Worm (Caenorhabditis elegans) whole organism, L1 larva: ENCODE data around the gene M162.5.

Experiments used
- C04F5.9 ChIP-seq: sonication (generic microtip); optimal IDR thresholded peaks from 2 replicates; lab custom pipeline; 2016; ENCODE audit warnings: missing genetic modification characterization, missing compliant biosample characterization
- C16A3.4 ChIP-seq: fragments of 150-350 bp; optimal IDR thresholded peaks from 2 replicates; lab custom pipeline; 2014; ENCODE audit warnings: missing biosample characterization, missing genetic modification characterization
- C34B4.2 ChIP-seq: sonication (generic microtip); optimal IDR thresholded peaks from 2 replicates; lab custom pipeline; 2017; ENCODE audit warnings: mild to moderate bottlenecking, missing genetic modification characterization, missing compliant biosample characterization
- alr-1 ChIP-seq: fragments of 200-800 bp; sonication (Bioruptor generic); optimal IDR thresholded peaks from 2 replicates; lab custom pipeline; 2018; ENCODE audit warnings: borderline replicate concordance, mild to moderate bottlenecking, missing genetic modification characterization, missing compliant biosample characterization
- aly-2 ChIP-seq: fragments of 150-350 bp; optimal IDR thresholded peaks from 2 replicates; lab custom pipeline; 2014; ENCODE audit warnings: missing biosample characterization, missing genetic modification characterization
- ama-1 ChIP-seq: fragments of 150-350 bp; optimal IDR thresholded peaks from 2 replicates; lab custom pipeline; 2014
- ceh-8 ChIP-seq: fragments of 200-800 bp; sonication (Bioruptor generic); optimal IDR thresholded peaks from 2 replicates; lab custom pipeline; 2018; ENCODE audit warnings: mild to moderate bottlenecking, missing genetic modification characterization, moderate library complexity, missing compliant biosample characterization
- ceh-88 ChIP-seq: fragments of 200-800 bp; sonication (Bioruptor generic); IDR thresholded peaks from 2 replicates; pipeline ENCODE4 v1.3.6; 2022; ENCODE audit warnings: missing genetic modification characterization, missing compliant biosample characterization
- efl-1 ChIP-seq, 4 experiments: fragments of 150-350 bp; optimal IDR thresholded peaks in 3 of 4; peaks in 1 of 4; 1 replicate in 1 of 4; 2 replicates in 3 of 4; lab custom pipeline; 2014; ENCODE audit warnings: missing biosample characterization in 2 of 4, missing genetic modification characterization in 2 of 4, missing genetic modification reagents in 2 of 4
- egl-27 ChIP-seq, 2 experiments: fragments of 150-350 bp in 1 of 2; sonication (generic microtip); optimal IDR thresholded peaks; 3 replicates each; lab custom pipeline; 2017 to 2018; ENCODE audit warnings: missing biosample characterization in 2 of 2, missing genetic modification characterization in 2 of 2, missing genetic modification reagents in 2 of 2
- elt-2 ChIP-seq: sonication (generic microtip); optimal IDR thresholded peaks from 2 replicates; lab custom pipeline; 2016; ENCODE audit warnings: missing genetic modification characterization, mild to moderate bottlenecking, inconsistent platforms, missing compliant biosample characterization, missing genetic modification reagents
- grh-1 ChIP-seq: fragments of 200-800 bp; sonication (Bioruptor generic); IDR thresholded peaks from 2 replicates; pipeline ENCODE4 v1.3.6; 2022; ENCODE audit warnings: missing genetic modification reagents, missing genetic modification characterization, missing compliant biosample characterization
- hlh-17 ChIP-seq: fragments of 200-800 bp; sonication (Bioruptor generic); optimal IDR thresholded peaks from 2 replicates; lab custom pipeline; 2018; ENCODE audit warnings: missing genetic modification characterization, mild to moderate bottlenecking, missing compliant biosample characterization, moderate library complexity, borderline replicate concordance
- hpl-2 ChIP-seq: fragments of 150-350 bp; optimal IDR thresholded peaks from 2 replicates; lab custom pipeline; 2014; ENCODE audit warnings: missing biosample characterization, missing genetic modification reagents, missing genetic modification characterization
- irx-1 ChIP-seq: sonication (generic microtip); optimal IDR thresholded peaks from 2 replicates; lab custom pipeline; 2016; ENCODE audit warnings: missing genetic modification characterization, missing compliant biosample characterization
- lin-13 ChIP-seq: fragments of 150-350 bp; optimal IDR thresholded peaks from 2 replicates; lab custom pipeline; 2014; ENCODE audit warnings: missing biosample characterization, missing genetic modification reagents, missing genetic modification characterization
- lin-39 ChIP-seq: fragments of 150-350 bp; optimal IDR thresholded peaks from 2 replicates; lab custom pipeline; 2014; ENCODE audit warnings: missing biosample characterization, missing genetic modification reagents, missing genetic modification characterization
- lsy-2 ChIP-seq, 2 experiments: fragments of 150-350 bp; optimal IDR thresholded peaks; 2 replicates each; lab custom pipeline; 2014; ENCODE audit warnings: missing biosample characterization in 2 of 2, missing genetic modification characterization in 2 of 2
- mdl-1 ChIP-seq, 2 experiments: fragments of 150-350 bp; optimal IDR thresholded peaks; 2 replicates each; lab custom pipeline; 2014 to 2017; ENCODE audit warnings: missing biosample characterization in 2 of 2, missing genetic modification characterization in 2 of 2, inconsistent platforms in 1 of 2
- mef-2 ChIP-seq: fragments of 150-350 bp; optimal IDR thresholded peaks from 2 replicates; lab custom pipeline; 2014; ENCODE audit warnings: missing biosample characterization, missing genetic modification characterization
- nhr-11 ChIP-seq: fragments of 150-350 bp; optimal IDR thresholded peaks from 2 replicates; lab custom pipeline; 2014; ENCODE audit warnings: missing biosample characterization, missing genetic modification characterization
- nhr-12 ChIP-seq: sonication (generic microtip); optimal IDR thresholded peaks from 2 replicates; lab custom pipeline; 2017; ENCODE audit warnings: missing biosample characterization, missing genetic modification characterization
- nhr-20 ChIP-seq: sonication (generic microtip); optimal IDR thresholded peaks from 2 replicates; lab custom pipeline; 2016; ENCODE audit warnings: mild to moderate bottlenecking, missing genetic modification characterization, missing compliant biosample characterization
- nhr-237 ChIP-seq: fragments of 150-350 bp; optimal IDR thresholded peaks from 2 replicates; lab custom pipeline; 2014; ENCODE audit warnings: missing biosample characterization, missing genetic modification characterization
- nhr-28 ChIP-seq: fragments of 150-350 bp; optimal IDR thresholded peaks from 2 replicates; lab custom pipeline; 2014; ENCODE audit warnings: missing biosample characterization, missing genetic modification characterization
- nhr-76 ChIP-seq: sonication (generic microtip); optimal IDR thresholded peaks from 2 replicates; lab custom pipeline; 2017; ENCODE audit warnings: missing biosample characterization, missing genetic modification characterization
- nhr-84 ChIP-seq: sonication (generic microtip); optimal IDR thresholded peaks from 2 replicates; lab custom pipeline; 2017; ENCODE audit warnings: missing biosample characterization, missing genetic modification characterization
- nhr-90 ChIP-seq: sonication (generic microtip); optimal IDR thresholded peaks from 2 replicates; lab custom pipeline; 2016; ENCODE audit warnings: mild to moderate bottlenecking, missing genetic modification characterization, missing compliant biosample characterization; ENCODE audit not compliant: poor library complexity
- pag-3 ChIP-seq: sonication (generic microtip); optimal IDR thresholded peaks from 2 replicates; lab custom pipeline; 2017; ENCODE audit warnings: missing genetic modification characterization, mild to moderate bottlenecking, missing compliant biosample characterization, antibody characterized with exemption, borderline replicate concordance; ENCODE audit not compliant: insufficient read depth
- pax-3 ChIP-seq: fragments of 200-800 bp; sonication (Bioruptor generic); optimal IDR thresholded peaks from 2 replicates; lab custom pipeline; 2018; ENCODE audit warnings: mild to moderate bottlenecking, missing genetic modification characterization, moderate library complexity, missing compliant biosample characterization
- pqm-1 ChIP-seq: sonication (generic microtip); optimal IDR thresholded peaks from 3 replicates; lab custom pipeline; 2017; ENCODE audit warnings: missing biosample characterization, missing genetic modification characterization
- rnt-1 ChIP-seq: sonication (generic microtip); optimal IDR thresholded peaks from 2 replicates; lab custom pipeline; 2016; ENCODE audit warnings: mild to moderate bottlenecking, missing genetic modification characterization, moderate library complexity, missing compliant biosample characterization
- snpc-4 ChIP-seq: fragments of 150-350 bp; optimal IDR thresholded peaks from 2 replicates; lab custom pipeline; 2014; ENCODE audit warnings: missing biosample characterization, missing genetic modification characterization
- sup-37 ChIP-seq: fragments of 200-800 bp; sonication (Bioruptor generic); optimal IDR thresholded peaks from 2 replicates; lab custom pipeline; 2018; ENCODE audit warnings: mild to moderate bottlenecking, missing genetic modification characterization, missing compliant biosample characterization
- tlp-1 ChIP-seq: fragments of 150-350 bp; optimal IDR thresholded peaks from 2 replicates; lab custom pipeline; 2014; ENCODE audit warnings: missing biosample characterization, missing genetic modification characterization
- unc-30 ChIP-seq: sonication (generic microtip); optimal IDR thresholded peaks from 2 replicates; lab custom pipeline; 2017; ENCODE audit warnings: missing biosample characterization, missing genetic modification characterization
- unc-62 ChIP-seq: fragments of 150-350 bp; optimal IDR thresholded peaks from 2 replicates; lab custom pipeline; 2014; ENCODE audit warnings: missing biosample characterization, missing genetic modification reagents, missing genetic modification characterization
- unc-86 ChIP-seq: sonication (generic microtip); optimal IDR thresholded peaks from 2 replicates; lab custom pipeline; 2016; ENCODE audit warnings: missing genetic modification characterization, missing compliant biosample characterization
- vab-15 ChIP-seq: sonication (generic microtip); optimal IDR thresholded peaks from 2 replicates; lab custom pipeline; 2017; ENCODE audit warnings: missing genotype, mild to moderate bottlenecking, missing genetic modification characterization, missing compliant biosample characterization
- ztf-11 ChIP-seq, 2 experiments: sonication (generic microtip); optimal IDR thresholded peaks; 2 replicates each; lab custom pipeline; 2016 to 2017; ENCODE audit warnings: missing genetic modification characterization in 2 of 2, missing biosample characterization in 1 of 2, missing compliant biosample characterization in 1 of 2

Gene M162.5

ce11 chrV:19777227-19777626, 16.4 kb downstream of the M162.5 start, which contains the start of gene fbxa-118:
Gene fbxa-118, minus strand, starts transcription at chrV:19777327.
- TF ChIP-seq efl-1 (optimal IDR thresholded peaks at IDR 0.05; lab: Kevin White, UChicago) (no peak), efl-1 (GFP tag; optimal IDR thresholded peaks at IDR 0.05 in 1 of 2; lab: Kevin White, UChicago) (no peak), nhr-237 (no peak), nhr-28 (tag; lab: Kevin White, UChicago) (no peak), mef-2 (tag; lab: Kevin White, UChicago) (no peak)
- TF ChIP-seq, all 84 proteins: peak for 0

- TF ChIP-seq pax-3 (tag; lab: Kevin White, UChicago), result no peak
- no peak for TF ChIP-seq nhr-237
- TF ChIP-seq C04F5.9 (tag; lab: Kevin White, UChicago), result no peak
- no peak for TF ChIP-seq unc-86 (tag; lab: Kevin White, UChicago)
- no peak for TF ChIP-seq mdl-1 (tag; optimal IDR thresholded peaks at IDR 0.05; lab: Kevin White, UChicago)
- TF ChIP-seq nhr-76 (tag; lab: Kevin White, UChicago), result no peak
- TF ChIP-seq pqm-1 (tag; lab: Kevin White, UChicago), result no peak
- no peak for TF ChIP-seq ceh-8 (GFP tag; lab: Kevin White, UChicago)
- no peak for TF ChIP-seq lin-39
These were observed 17.8 kb downstream of the M162.5 start, which contains the start of gene fbxa-194 for ce11 chrV:19778608-19779007. Gene fbxa-194, minus strand, starts transcription at chrV:19778708.

ce11 chrV:19779220-19779619, 18.4 kb downstream of the M162.5 start:
- no peak for TF ChIP-seq lin-13
- no peak for TF ChIP-seq ceh-88 (GFP tag; lab: Robert Waterston, UW)
- TF ChIP-seq irx-1 (tag; lab: Kevin White, UChicago), result no peak
- TF ChIP-seq nhr-12, result no peak
- no peak for TF ChIP-seq grh-1 (GFP tag; lab: Robert Waterston, UW)
- no peak for TF ChIP-seq unc-30
- no peak for TF ChIP-seq nhr-237
- TF ChIP-seq C16A3.4 (tag; lab: Kevin White, UChicago), result no peak
- no peak for TF ChIP-seq tlp-1 (tag; lab: Kevin White, UChicago)
- TF ChIP-seq egl-27 (tag; optimal IDR thresholded peaks at IDR 0.05; lab: Kevin White, UChicago), result no peak
- TF ChIP-seq lsy-2 (tag; optimal IDR thresholded peaks at IDR 0.05; lab: Kevin White, UChicago), result no peak
- no peak for TF ChIP-seq ztf-11 (tag; optimal IDR thresholded peaks at IDR 0.05; lab: Kevin White, UChicago)
- TF ChIP-seq pax-3 (tag; lab: Kevin White, UChicago), result no peak
- no peak for TF ChIP-seq mef-2 (tag; lab: Kevin White, UChicago)
- no peak for TF ChIP-seq aly-2 (tag; lab: Kevin White, UChicago)
- no peak for TF ChIP-seq nhr-76 (tag; lab: Kevin White, UChicago)
- no peak for TF ChIP-seq mdl-1 (tag; optimal IDR thresholded peaks at IDR 0.05; lab: Kevin White, UChicago)

- TF ChIP-seq nhr-76 (tag; lab: Kevin White, UChicago), result no peak
- TF ChIP-seq C16A3.4 (tag; lab: Kevin White, UChicago), result no peak
- TF ChIP-seq hlh-17 (GFP tag; lab: Kevin White, UChicago), result no peak
- no peak for TF ChIP-seq unc-62 (GFP tag; lab: Kevin White, UChicago)
- TF ChIP-seq alr-1 (tag; lab: Kevin White, UChicago), result no peak
- no peak for TF ChIP-seq nhr-20 (tag; lab: Kevin White, UChicago)
These were observed 23.0 kb downstream of the M162.5 start, which contains the start of gene srt-45 for ce11 chrV:19783829-19784228. Gene srt-45, plus strand, starts transcription at chrV:19784129.

ce11 chrV:19788360-19788759, 27.5 kb downstream of the M162.5 start, which contains the start of gene clec-258:
Gene clec-258, plus strand, starts transcription at chrV:19788440.
- TF ChIP-seq mef-2 (tag; lab: Kevin White, UChicago) (no peak), tlp-1 (tag; lab: Kevin White, UChicago) (peak; percentile 14), elt-2 (tag; lab: Kevin White, UChicago) (peak; percentile 54), C04F5.9 (tag; lab: Kevin White, UChicago) (no peak)

ce11 chrV:19790248-19790647, 29.4 kb downstream of the M162.5 start:
- TF ChIP-seq nhr-28 (tag; lab: Kevin White, UChicago) (no peak), nhr-11 (tag; lab: Kevin White, UChicago) (no peak), hpl-2 (GFP tag; lab: Kevin White, UChicago) (no peak), alr-1 (tag; lab: Kevin White, UChicago) (no peak), rnt-1 (tag; lab: Kevin White, UChicago) (no peak), ama-1 (no peak), snpc-4 (no peak), C34B4.2 (tag; lab: Kevin White, UChicago) (no peak), sup-37 (GFP tag; lab: Kevin White, UChicago) (no peak), nhr-76 (tag; lab: Kevin White, UChicago) (no peak), lsy-2 (tag; optimal IDR thresholded peaks at IDR 0.05; lab: Kevin White, UChicago) (no peak), nhr-90 (tag; lab: Kevin White, UChicago) (no peak), nhr-12 (no peak), pag-3 (tag; lab: Kevin White, UChicago) (no peak), nhr-84 (tag; lab: Kevin White, UChicago) (no peak), unc-86 (tag; lab: Kevin White, UChicago) (no peak), pax-3 (tag; lab: Kevin White, UChicago) (no peak), vab-15 (tag; lab: Kevin White, UChicago) (no peak)
